Worm (Caenorhabditis elegans) whole organism, dauer: ENCODE results near the gene allo-1.

Source experiments
- unc-62 ChIP-seq: sonication (generic microtip); optimal IDR thresholded peaks from 2 replicates; lab custom pipeline; 2017; ENCODE audit warnings: missing biosample characterization, missing genetic modification reagents, missing genetic modification characterization

allo-1 gene

ce11 chrIV:10697022-10697979, at the start of gene allo-1:
TSS of gene allo-1 (minus strand) at chrIV:10697072.
- TF ChIP-seq unc-62 (GFP tag; lab: Kevin White, UChicago), result no peak

- TF ChIP-seq unc-62 (GFP tag; lab: Kevin White, UChicago), result no peak
Observed at ce11 chrIV:10745332-10745731, 48.5 kb upstream of the allo-1 start.

ce11 chrIV:10744475-10744874, 47.6 kb upstream of the allo-1 start, which contains the start of gene T25B9.3:
TSS of gene T25B9.3 (plus strand) at chrIV:10744775.
- no peak for TF ChIP-seq unc-62 (GFP tag; lab: Kevin White, UChicago)

- TF ChIP-seq unc-62 (GFP tag; lab: Kevin White, UChicago), result no peak
Observed at ce11 chrIV:10738328-10738727, 41.5 kb upstream of the allo-1 start, which contains the start of gene ssp-34. TSS of gene ssp-34 (minus strand) at chrIV:10738602.

- no peak for TF ChIP-seq unc-62 (GFP tag; lab: Kevin White, UChicago)
Observed at ce11 chrIV:10737011-10737553, 40.2 kb upstream of the allo-1 start, which contains the start of gene grl-21. TSS of gene grl-21 (plus strand) at chrIV:10737474.

ce11 chrIV:10734527-10735436, 37.9 kb upstream of the allo-1 start, which contains the start of the genes orc-5 and cyb-1:
TSS of gene orc-5 (minus strand) at chrIV:10734588.
TSS of gene cyb-1 (plus strand) at chrIV:10735216.
- TF ChIP-seq unc-62 (GFP tag; lab: Kevin White, UChicago), result no peak

- no peak for TF ChIP-seq unc-62 (GFP tag; lab: Kevin White, UChicago)
Observed at ce11 chrIV:10727734-10728133, 30.9 kb upstream of the allo-1 start, which contains the start of gene ZC168.2. TSS of gene ZC168.2 (plus strand) at chrIV:10728034.

ce11 chrIV:10718865-10719264, 22.0 kb upstream of the allo-1 start:
- TF ChIP-seq unc-62 (GFP tag; lab: Kevin White, UChicago), result no peak

- no peak for TF ChIP-seq unc-62 (GFP tag; lab: Kevin White, UChicago)
Observed at ce11 chrIV:10718075-10718474, 21.2 kb upstream of the allo-1 start.

ce11 chrIV:10716348-10716747, 19.5 kb upstream of the allo-1 start, which contains the start of gene ncx-3:
TSS of gene ncx-3 (plus strand) at chrIV:10716648.
- TF ChIP-seq unc-62 (GFP tag; lab: Kevin White, UChicago), result no peak

- no peak for TF ChIP-seq unc-62 (GFP tag; lab: Kevin White, UChicago)
Observed at ce11 chrIV:10714594-10714993, 17.7 kb upstream of the allo-1 start.

- TF ChIP-seq unc-62 (GFP tag; lab: Kevin White, UChicago), result no peak
Observed at ce11 chrIV:10711729-10712128, 14.9 kb upstream of the allo-1 start, which contains the start of gene glb-21. TSS of gene glb-21 (minus strand) at chrIV:10711794.

ce11 chrIV:10706090-10706489, 9.2 kb upstream of the allo-1 start, which contains the start of gene R102.6:
TSS of gene R102.6 (minus strand) at chrIV:10706190.
- no peak for TF ChIP-seq unc-62 (GFP tag; lab: Kevin White, UChicago)

ce11 chrIV:10705176-10705575, 8.3 kb upstream of the allo-1 start, which contains the start of gene R102.10:
TSS of gene R102.10 (plus strand) at chrIV:10705476.
- no peak for TF ChIP-seq unc-62 (GFP tag; lab: Kevin White, UChicago)
